Fruit fly (Drosophila melanogaster) whole organism, embryonic: Measurements from ENCODE around the gene CG15406.

Experiments used
- CG2129 ChIP-seq: fragments of 200-800 bp; sonication (Bioruptor generic); IDR thresholded peaks from 2 replicates; pipeline ENCODE4 v1.3.6; 2022; ENCODE audit warnings: missing biosample characterization, missing genetic modification characterization; ENCODE audit not compliant: partially characterized antibody
- CG2199 ChIP-seq: fragments of 200-800 bp; sonication (Bioruptor generic); IDR thresholded peaks from 3 replicates; pipeline ENCODE4 v1.3.6; 2022; ENCODE audit warnings: missing biosample characterization, missing genetic modification characterization
- Myb ChIP-seq: fragments of 200-800 bp; sonication (Bioruptor generic); optimal IDR thresholded peaks from 2 replicates; lab custom pipeline; 2016; ENCODE audit warnings: missing biosample characterization, missing genetic modification characterization
- chn ChIP-seq: fragments of 200-800 bp; sonication (Bioruptor generic); optimal IDR thresholded peaks from 2 replicates; lab custom pipeline; 2016; ENCODE audit warnings: missing biosample characterization, missing genetic modification characterization
- slp2 ChIP-seq: fragments of 200-800 bp; sonication (Bioruptor generic); optimal IDR thresholded peaks from 2 replicates; lab custom pipeline; 2016; ENCODE audit warnings: missing biosample characterization, missing genetic modification characterization

- peak; percentile 97 for TF ChIP-seq chn (GFP tag; lab: Kevin White, UChicago)
- TF ChIP-seq Myb (GFP tag; lab: Kevin White, UChicago), result peak; percentile 77
- TF ChIP-seq slp2, result peak; percentile 96
- TF ChIP-seq CG2199 (GFP tag; lab: Robert Waterston, UW), result peak; percentile 93; the same call in 2 of the 3 replicates
- no peak for TF ChIP-seq CG2129 (GFP tag; lab: Robert Waterston, UW)
Observed at dm6 chr2L:3354642-3355380, 45.8 kb downstream of the CG15406 start, which contains the start of gene E23.
